Fruit fly (Drosophila melanogaster): ENCODE results near the gene CG43078.

- TF ChIP-seq CTCF (optimal IDR thresholded peaks at IDR 0.05) (no peak), CG8478 (optimal IDR thresholded peaks at IDR 0.05) (no peak)
These were observed 44.9 kb downstream of the CG43078 start for dm6 chr3L:8621465-8621864.

Data from S2 (cell line).